Fruit fly (Drosophila melanogaster): ENCODE measurements around the gene CG5888.

CG5888 gene

DNA sequence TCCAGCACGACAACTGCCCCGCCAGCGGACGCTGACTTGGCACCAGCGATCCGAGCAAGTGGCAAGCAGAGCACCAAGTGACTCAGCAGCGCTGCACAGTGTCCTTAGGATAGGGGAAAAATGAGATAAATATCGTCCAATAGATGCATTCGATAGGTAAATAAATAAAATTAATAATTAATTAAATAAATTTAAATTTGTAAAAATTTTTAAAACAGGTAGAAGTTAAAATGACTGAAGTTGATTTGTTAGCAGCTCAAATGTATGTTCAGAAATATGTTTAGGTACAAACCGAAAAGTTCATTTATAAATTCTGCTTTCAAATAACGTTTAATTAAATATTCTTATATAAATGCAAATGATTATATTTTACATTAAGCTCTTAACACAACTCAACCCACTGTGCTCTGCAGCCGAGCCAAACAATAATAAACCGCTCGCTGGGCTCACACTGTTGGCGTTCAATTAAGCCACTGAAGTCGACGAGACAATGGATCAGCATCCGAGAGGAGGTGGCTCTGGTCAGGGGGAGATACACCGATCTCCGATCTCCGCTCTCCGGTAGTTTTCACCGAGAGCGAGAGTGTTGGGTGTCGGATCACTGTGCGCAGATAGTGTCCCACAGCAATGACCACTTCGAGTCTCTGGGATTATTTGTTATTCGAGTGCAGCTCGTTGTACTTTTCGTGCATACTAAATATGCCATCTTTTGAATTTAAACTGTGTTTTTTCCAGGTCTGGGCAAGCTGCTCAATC is at the start of gene CG5888:
CG5888 (minus strand) TSS at position 19 of the 756 bp plus-strand sequence.
- TF ChIP-seq CTCF (optimal IDR thresholded peaks at IDR 0.05), result no peak
- no peak for TF ChIP-seq CG8478 (optimal IDR thresholded peaks at IDR 0.05)

DNA sequence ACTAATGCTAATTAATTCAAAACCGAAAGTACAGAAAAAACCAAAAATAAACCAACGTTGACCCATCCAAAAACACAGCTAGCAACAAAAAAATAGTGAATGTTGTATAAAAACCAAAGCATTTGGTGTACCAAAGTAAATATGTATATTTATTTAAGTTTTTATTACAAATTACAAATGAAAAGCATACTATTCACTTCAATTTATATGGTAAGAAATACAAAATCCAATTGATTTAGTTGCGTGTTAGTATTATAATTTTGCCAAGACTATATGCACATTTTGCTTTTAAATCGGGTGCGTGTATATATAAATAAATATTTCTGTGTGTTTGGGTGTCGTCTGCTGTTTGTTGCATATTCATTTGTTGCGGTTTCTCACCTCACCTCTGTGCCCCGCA is 48.9 kb upstream of the CG5888 start:
- TF ChIP-seq CTCF (optimal IDR thresholded peaks at IDR 0.05) (no peak), CG8478 (optimal IDR thresholded peaks at IDR 0.05) (no peak)

dm6 chr2L:16495193-16495780 is 47.0 kb upstream of the CG5888 start:
- TF ChIP-seq CTCF (optimal IDR thresholded peaks at IDR 0.05), result no peak
- no peak for TF ChIP-seq CG8478 (optimal IDR thresholded peaks at IDR 0.05)

DNA sequence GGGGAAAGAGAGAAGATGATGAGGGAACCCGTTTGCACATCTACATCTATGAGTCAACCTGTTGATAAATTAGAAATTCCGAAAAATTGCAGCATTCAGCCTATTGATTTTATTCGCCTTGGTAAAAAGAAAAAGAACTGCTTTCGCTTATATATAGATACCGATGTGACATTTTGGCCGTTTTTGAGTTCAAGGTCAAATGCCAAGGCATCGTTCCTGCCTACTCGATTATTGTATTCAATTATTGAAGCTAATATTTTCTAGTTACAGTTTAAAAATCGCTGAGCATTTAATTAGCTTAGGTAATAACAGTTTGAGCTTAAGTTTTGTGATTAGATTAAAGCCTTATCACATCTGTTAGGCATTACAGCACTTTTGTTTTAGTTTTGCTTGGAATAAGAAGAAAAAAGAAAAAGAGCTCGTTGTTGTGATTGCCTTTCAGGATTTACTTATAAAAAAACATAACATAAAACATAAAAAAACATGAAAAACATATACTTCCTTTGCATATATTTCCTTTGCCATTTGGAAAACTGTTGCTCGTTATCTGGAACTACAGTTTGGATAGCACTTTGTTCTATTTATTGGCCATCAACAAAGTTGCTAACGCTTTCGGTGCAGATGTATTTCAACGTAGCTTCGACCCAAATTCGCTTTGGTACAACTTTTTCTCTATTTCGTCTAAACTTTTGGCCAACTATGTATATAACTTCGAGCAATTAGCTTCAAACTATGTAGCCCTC is 45.9 kb upstream of the CG5888 start:
- TF ChIP-seq CG8478 (optimal IDR thresholded peaks at IDR 0.05), result no peak
- TF ChIP-seq CTCF (optimal IDR thresholded peaks at IDR 0.05), result no peak

dm6 chr2L:16492617-16493203 is 44.4 kb upstream of the CG5888 start:
- no peak for TF ChIP-seq CG8478 (optimal IDR thresholded peaks at IDR 0.05)
- no peak for TF ChIP-seq CTCF (optimal IDR thresholded peaks at IDR 0.05)

DNA sequence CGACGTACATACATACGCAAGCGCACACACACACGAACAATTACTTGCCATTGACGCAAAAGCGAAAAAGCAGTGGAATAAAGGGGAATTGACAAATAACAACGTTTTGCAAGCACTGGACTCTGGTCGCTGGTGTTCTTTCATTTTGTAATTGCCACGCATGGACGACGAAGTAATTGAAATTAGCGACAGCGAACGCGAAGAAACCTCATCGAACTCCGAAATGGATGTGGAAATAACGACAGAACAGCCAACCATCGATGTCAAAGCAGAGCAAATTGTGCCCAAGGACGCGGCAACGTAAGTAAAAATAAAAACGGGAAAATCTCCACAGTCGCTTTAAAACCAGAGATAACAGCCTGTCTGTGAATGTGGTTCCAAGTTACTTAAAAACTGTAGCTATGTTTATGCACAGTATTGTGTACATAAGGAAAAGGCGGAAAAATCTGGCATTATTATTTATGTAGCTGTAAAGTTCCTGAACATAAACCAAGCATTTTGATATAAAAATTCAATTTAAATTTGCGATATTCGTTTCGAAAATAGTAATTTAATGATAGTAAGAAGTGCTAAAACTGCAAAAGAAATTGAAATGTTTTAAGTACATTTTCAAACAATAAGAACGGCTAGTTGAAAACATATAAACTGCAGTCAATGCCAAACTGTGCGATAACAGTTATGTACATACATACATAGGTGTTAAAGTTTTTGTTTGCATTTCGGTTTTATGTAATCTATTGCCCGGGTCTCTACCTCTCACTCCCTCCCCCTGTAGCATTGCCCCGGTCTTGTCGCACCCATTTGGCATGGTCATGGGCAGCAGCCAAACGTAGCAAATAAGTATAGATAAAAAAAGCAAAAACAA is 43.7 kb upstream of the CG5888 start:
- TF ChIP-seq CTCF (optimal IDR thresholded peaks at IDR 0.05) (no peak), CG8478 (optimal IDR thresholded peaks at IDR 0.05) (no peak)

DNA sequence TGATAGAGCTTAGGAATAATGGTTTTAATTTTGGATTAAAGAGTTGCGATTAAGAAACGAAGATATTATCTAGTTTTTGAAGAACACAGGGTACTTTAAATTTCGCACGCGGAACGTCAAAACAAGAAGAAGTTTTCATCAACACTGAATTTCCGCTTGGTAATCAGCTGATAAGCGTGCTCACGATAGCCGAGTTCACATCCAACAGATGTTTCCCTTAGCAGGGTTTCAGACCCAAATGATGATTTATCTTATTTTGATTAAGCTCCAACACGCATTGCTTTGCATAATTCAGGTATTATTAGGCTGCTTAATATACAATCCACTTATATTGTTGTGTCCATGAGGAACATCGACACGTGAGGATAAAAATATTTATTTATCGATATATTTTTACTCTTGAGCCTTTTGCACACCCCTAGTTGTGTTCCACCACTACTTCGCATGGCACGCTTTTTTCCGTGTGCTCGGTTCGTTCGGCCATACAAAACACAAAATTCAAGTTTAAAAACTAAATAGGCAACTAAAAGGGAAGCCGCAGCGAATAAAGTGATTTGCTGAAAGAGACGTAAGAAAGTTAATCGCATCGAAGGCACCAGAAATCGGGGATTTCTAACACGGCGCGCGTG is 43.0 kb upstream of the CG5888 start, which contains the start of gene Tpr2:
Tpr2 (plus strand) TSS at position 418 of the 629 bp plus-strand sequence.
- TF ChIP-seq CG8478 (optimal IDR thresholded peaks at IDR 0.05) (no peak), CTCF (optimal IDR thresholded peaks at IDR 0.05) (peak; percentile 42 to 43)

- no peak for TF ChIP-seq CG8478 (optimal IDR thresholded peaks at IDR 0.05)
- peak; percentile 32 to 52 for TF ChIP-seq CTCF (optimal IDR thresholded peaks at IDR 0.05)
Observed at dm6 chr2L:16487571-16488276, 39.5 kb upstream of the CG5888 start, which contains the start of gene Nepl8. Gene Nepl8, plus strand, starts transcription at chr2L:16488148.

DNA sequence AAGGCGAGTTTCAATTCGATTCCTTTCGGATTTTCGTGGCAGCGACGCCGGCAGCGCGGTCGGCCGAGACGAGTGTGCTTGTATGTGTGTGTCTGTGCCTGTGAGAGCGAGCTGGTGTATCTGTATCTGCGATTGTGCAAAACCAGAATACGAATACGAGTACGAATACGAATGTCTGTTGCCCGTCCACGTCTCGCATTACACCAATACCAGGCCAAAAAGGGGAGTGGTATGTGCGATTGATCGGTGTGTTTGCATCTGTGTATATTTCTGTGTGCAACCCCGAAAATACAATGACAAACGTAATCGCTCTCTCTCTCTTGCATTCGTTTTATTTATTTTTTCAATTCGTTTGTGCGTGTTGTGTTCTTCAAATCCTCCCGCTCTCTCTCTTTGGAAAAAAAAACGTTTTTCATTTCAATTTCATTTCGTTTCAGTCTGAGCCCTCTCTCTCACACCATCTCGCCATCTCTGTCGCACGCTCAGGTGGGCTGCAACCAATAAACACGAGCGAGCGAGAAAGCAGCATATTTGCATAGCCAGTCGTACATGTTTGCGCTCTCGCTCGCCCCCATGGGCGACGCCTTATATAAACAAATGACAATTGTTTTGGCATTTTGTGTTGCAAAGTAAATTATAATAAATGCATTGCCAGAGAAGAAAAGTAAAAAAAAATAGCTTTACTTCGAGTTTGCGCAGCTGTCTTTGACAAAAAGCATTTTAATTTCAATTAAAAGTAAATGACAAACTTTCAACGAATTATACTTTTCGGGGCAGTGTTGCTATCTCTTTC is 37.9 kb upstream of the CG5888 start:
- TF ChIP-seq CG8478 (optimal IDR thresholded peaks at IDR 0.05) (peak; percentile 61), CTCF (optimal IDR thresholded peaks at IDR 0.05) (peak in 1 of 2 experiments; percentile 33)

DNA sequence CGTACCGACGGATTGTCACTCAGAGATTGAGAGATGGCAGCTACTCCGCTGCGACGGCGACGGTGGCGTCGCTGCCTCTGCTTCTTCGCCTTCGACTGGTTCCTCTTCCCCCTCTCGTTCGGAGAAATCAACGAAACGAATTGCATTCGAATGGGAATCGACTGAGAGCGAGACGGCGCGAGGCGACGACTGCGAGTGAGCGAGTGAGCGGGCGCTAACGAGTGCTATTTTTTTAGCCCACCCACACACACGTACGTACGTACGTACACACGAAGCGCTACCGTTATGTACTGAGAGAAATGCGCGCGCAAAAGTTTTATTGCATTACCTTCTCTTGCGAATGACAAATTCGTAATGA is 37.4 kb upstream of the CG5888 start, which contains the start of gene dac:
dac (minus strand) TSS at position 356 of the 358 bp plus-strand sequence.
- TF ChIP-seq CTCF (optimal IDR thresholded peaks at IDR 0.05) (no peak), CG8478 (optimal IDR thresholded peaks at IDR 0.05) (no peak)

DNA sequence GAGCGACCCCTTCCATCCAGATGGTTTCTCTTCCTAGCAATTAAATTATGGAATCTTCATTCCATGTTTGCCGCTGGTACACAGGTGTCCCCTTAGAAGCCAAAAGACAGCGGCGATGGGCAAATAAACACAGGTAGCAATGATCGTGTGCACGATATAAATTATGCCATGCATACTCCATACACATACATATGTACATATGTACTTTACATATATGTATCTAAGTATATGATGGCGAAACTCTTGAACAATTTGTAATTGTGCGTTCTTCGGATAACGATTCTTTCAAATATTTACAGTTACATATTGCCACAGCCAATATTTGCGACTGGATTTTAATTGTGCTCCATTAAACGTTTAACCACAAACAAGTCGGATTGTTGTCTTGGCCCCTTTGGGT is 28.2 kb upstream of the CG5888 start:
- TF ChIP-seq CTCF (optimal IDR thresholded peaks at IDR 0.05), result no peak
- TF ChIP-seq CG8478 (optimal IDR thresholded peaks at IDR 0.05), result no peak

DNA sequence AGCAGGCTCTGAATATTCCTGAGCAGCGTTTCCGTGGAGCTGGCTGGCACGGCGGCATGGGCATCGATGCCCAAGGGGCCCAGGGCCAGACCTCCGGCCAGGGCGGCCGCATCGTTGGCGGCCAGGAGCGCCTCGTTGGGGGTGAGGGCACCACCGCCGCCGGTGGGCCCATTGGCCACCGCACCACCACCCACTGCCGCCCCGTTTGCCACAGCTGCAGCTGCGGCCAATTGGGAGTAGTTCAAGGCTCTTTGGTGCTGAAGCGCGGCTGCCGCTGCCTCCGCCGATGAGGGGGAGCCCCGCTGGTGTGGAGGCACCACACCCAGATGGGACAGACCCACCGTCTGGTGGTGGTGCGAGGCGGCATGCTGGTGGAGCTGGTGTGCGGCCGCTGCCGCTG is 23.9 kb upstream of the CG5888 start:
- TF ChIP-seq CG8478 (optimal IDR thresholded peaks at IDR 0.05) (no peak), CTCF (optimal IDR thresholded peaks at IDR 0.05) (no peak)
